Worm (Caenorhabditis elegans) whole organism, L4/young adult: ENCODE measurements around the gene clec-148.

Source experiments
- dao-5 ChIP-seq: sonication (generic microtip); optimal IDR thresholded peaks from 2 replicates; lab custom pipeline; 2016; ENCODE audit warnings: missing genotype, missing genetic modification characterization, moderate library complexity, missing compliant biosample characterization
- him-1 ChIP-seq: sonication (generic microtip); optimal IDR thresholded peaks from 2 replicates; lab custom pipeline; 2016; ENCODE audit warnings: missing genotype, missing genetic modification reagents, missing genetic modification characterization, missing compliant biosample characterization

- TF ChIP-seq him-1 (no peak), dao-5 (tag; lab: Kevin White, UChicago) (no peak)
Measured at ce11 chrIII:194160-194559, 18.5 kb upstream of the clec-148 start, which contains the start of gene F40G9.17.
